Fruit fly (Drosophila melanogaster): ENCODE results near the gene CG18814.
A peak's percentile ranks its signal among the peaks of the same experiment; 100 is the strongest.

The CG18814 gene

dm6 chr3L:16400175-16400574 lies 30.5 kb downstream of the CG18814 start, which contains the start of gene CG44836:
TSS of gene CG44836 (minus strand) at chr3L:16400275.
- TF ChIP-seq sage (GFP tag; optimal IDR thresholded peaks at IDR 0.05) (no peak), Hr83 (GFP tag; optimal IDR thresholded peaks at IDR 0.05; ENCODE audit: poor library complexity, severe bottlenecking) (no peak), jim (GFP tag; optimal IDR thresholded peaks at IDR 0.05) (no peak), Vsx2 (GFP tag; optimal IDR thresholded peaks at IDR 0.05; ENCODE audit: partially characterized antibody) (no peak), CG9705 (GFP tag; optimal IDR thresholded peaks at IDR 0.05) (no peak), Dfd (GFP tag; optimal IDR thresholded peaks at IDR 0.05) (no peak), dsf (GFP tag; optimal IDR thresholded peaks at IDR 0.05; ENCODE audit: borderline replicate concordance) (no peak), pan (optimal IDR thresholded peaks at IDR 0.05) (no peak), Hnf4 (GFP tag; optimal IDR thresholded peaks at IDR 0.05) (no peak), Jra (GFP tag; optimal IDR thresholded peaks at IDR 0.05) (no peak)

dm6 chr3L:16402253-16402652 lies 32.6 kb downstream of the CG18814 start:
- TF ChIP-seq Vsx2 (GFP tag; optimal IDR thresholded peaks at IDR 0.05; ENCODE audit: partially characterized antibody), result no peak

- no peak for TF ChIP-seq sv (GFP tag; optimal IDR thresholded peaks at IDR 0.05)
- TF ChIP-seq jim (GFP tag; optimal IDR thresholded peaks at IDR 0.05), result no peak
- peak; percentile 31 for TF ChIP-seq fru (GFP tag; optimal IDR thresholded peaks at IDR 0.05)
- TF ChIP-seq pan (optimal IDR thresholded peaks at IDR 0.05), result no peak
- TF ChIP-seq Hr78 (GFP tag; optimal IDR thresholded peaks at IDR 0.05), result no peak
- peak; percentile 60 for TF ChIP-seq dl (GFP tag; optimal IDR thresholded peaks at IDR 0.05; ENCODE audit: insufficient read depth in 1 of 2, partially characterized antibody in 2 of 2)
- peak; percentile 71 for TF ChIP-seq Dif (GFP tag; optimal IDR thresholded peaks at IDR 0.05; ENCODE audit: partially characterized antibody)
These were observed 38.4 kb downstream of the CG18814 start for dm6 chr3L:16407815-16408608.

- TF ChIP-seq CG32264 (GFP tag; optimal IDR thresholded peaks at IDR 0.05), result peak; percentile 9
- TF ChIP-seq dsf (GFP tag; optimal IDR thresholded peaks at IDR 0.05; ENCODE audit: borderline replicate concordance), result peak; percentile 78
- peak; percentile 96 for TF ChIP-seq Hr83 (GFP tag; optimal IDR thresholded peaks at IDR 0.05; ENCODE audit: poor library complexity, severe bottlenecking)
- peak; percentile 5 for TF ChIP-seq Dif (GFP tag; optimal IDR thresholded peaks at IDR 0.05; ENCODE audit: partially characterized antibody)
- TF ChIP-seq h (GFP tag; optimal IDR thresholded peaks at IDR 0.05), result peak; percentile 45
- TF ChIP-seq Hr78 (GFP tag; optimal IDR thresholded peaks at IDR 0.05), result no peak
- TF ChIP-seq br (GFP tag; optimal IDR thresholded peaks at IDR 0.05), result peak; percentile 62
- TF ChIP-seq CG9705 (GFP tag; optimal IDR thresholded peaks at IDR 0.05), result peak; percentile 60
- TF ChIP-seq tai (GFP tag; optimal IDR thresholded peaks at IDR 0.05), result no peak
- TF ChIP-seq N (GFP tag; optimal IDR thresholded peaks at IDR 0.05), result no peak
- peak; percentile 60 for TF ChIP-seq Jra (GFP tag; optimal IDR thresholded peaks at IDR 0.05)
- peak; percentile 63 for TF ChIP-seq Sp1 (GFP tag; optimal IDR thresholded peaks at IDR 0.05)
- TF ChIP-seq ey (GFP tag; optimal IDR thresholded peaks at IDR 0.05), result peak; percentile 44
- TF ChIP-seq Vsx2 (GFP tag; optimal IDR thresholded peaks at IDR 0.05; ENCODE audit: partially characterized antibody), result peak; percentile 1
- no peak for TF ChIP-seq Abd-B (GFP tag; optimal IDR thresholded peaks at IDR 0.05)
- no peak for TF ChIP-seq Rel (GFP tag; optimal IDR thresholded peaks at IDR 0.05)
- no peak for TF ChIP-seq Rel (tag; optimal IDR thresholded peaks at IDR 0.05)
- TF ChIP-seq usp (GFP tag; optimal IDR thresholded peaks at IDR 0.05), result no peak
- TF ChIP-seq dl (GFP tag; optimal IDR thresholded peaks at IDR 0.05; ENCODE audit: insufficient read depth in 1 of 2, partially characterized antibody in 2 of 2), result peak; percentile 38 to 76
- no peak for TF ChIP-seq Myc (optimal IDR thresholded peaks at IDR 0.05)
- no peak for TF ChIP-seq sv (GFP tag; optimal IDR thresholded peaks at IDR 0.05)
- TF ChIP-seq lola (GFP tag; optimal IDR thresholded peaks at IDR 0.05), result no peak
- peak; percentile 41 for TF ChIP-seq dmrt93B (GFP tag; optimal IDR thresholded peaks at IDR 0.05)
- TF ChIP-seq CrebA (GFP tag; optimal IDR thresholded peaks at IDR 0.05; ENCODE audit: borderline replicate concordance), result no peak
- TF ChIP-seq foxo (GFP tag; optimal IDR thresholded peaks at IDR 0.05), result peak in 1 of 2 experiments; percentile 66
- peak; percentile 54 for TF ChIP-seq OdsH (GFP tag; optimal IDR thresholded peaks at IDR 0.05)
- TF ChIP-seq HLH106 (tag; optimal IDR thresholded peaks at IDR 0.05), result peak; percentile 47
- no peak for TF ChIP-seq brk (GFP tag; optimal IDR thresholded peaks at IDR 0.05)
- peak; percentile 76 for TF ChIP-seq jim (GFP tag; optimal IDR thresholded peaks at IDR 0.05)
- no peak for TF ChIP-seq pan (optimal IDR thresholded peaks at IDR 0.05)
- TF ChIP-seq Dfd (GFP tag; optimal IDR thresholded peaks at IDR 0.05), result no peak
- peak; percentile 45 for TF ChIP-seq fru (GFP tag; optimal IDR thresholded peaks at IDR 0.05)
- TF ChIP-seq GATAd (GFP tag; optimal IDR thresholded peaks at IDR 0.05), result peak; percentile 31
- peak; percentile 70 for TF ChIP-seq Hnf4 (GFP tag; optimal IDR thresholded peaks at IDR 0.05)
- peak; percentile 36 for TF ChIP-seq psq (GFP tag; optimal IDR thresholded peaks at IDR 0.05)
- no peak for TF ChIP-seq Mio (GFP tag; optimal IDR thresholded peaks at IDR 0.05)
- peak; percentile 6 for TF ChIP-seq woc (GFP tag; optimal IDR thresholded peaks at IDR 0.05)
- no peak for TF ChIP-seq sage (GFP tag; optimal IDR thresholded peaks at IDR 0.05)
These were observed 39.2 kb downstream of the CG18814 start for dm6 chr3L:16408609-16409439.
